Worm (Caenorhabditis elegans) whole organism, late embryonic: ENCODE measurements around the gene bus-8A.

Experiments used
- ama-1 ChIP-seq: fragments of 150-350 bp; optimal IDR thresholded peaks from 2 replicates; lab custom pipeline; 2014
- ceh-14 ChIP-seq: sonication (generic microtip); optimal IDR thresholded peaks from 2 replicates; lab custom pipeline; 2016; ENCODE audit warnings: missing genotype, missing genetic modification characterization, missing compliant biosample characterization
- ceh-24 ChIP-seq: sonication (generic microtip); optimal IDR thresholded peaks from 2 replicates; lab custom pipeline; 2016; ENCODE audit warnings: mild to moderate bottlenecking, missing genetic modification characterization, missing compliant biosample characterization
- dmd-4 ChIP-seq: sonication (generic microtip); optimal IDR thresholded peaks from 2 replicates; lab custom pipeline; 2016; ENCODE audit warnings: borderline replicate concordance, missing genetic modification characterization, missing compliant biosample characterization
- hlh-30 ChIP-seq: sonication (generic microtip); optimal IDR thresholded peaks from 2 replicates; lab custom pipeline; 2017; ENCODE audit warnings: antibody characterized with exemption, missing genetic modification characterization, missing compliant biosample characterization; ENCODE audit not compliant: insufficient read depth
- lin-11 ChIP-seq: fragments of 200-800 bp; sonication (Bioruptor generic); optimal IDR thresholded peaks from 2 replicates; lab custom pipeline; 2018; ENCODE audit warnings: mild to moderate bottlenecking, missing genetic modification characterization, missing compliant biosample characterization
- pat-9 ChIP-seq: fragments of 200-800 bp; sonication (Bioruptor generic); optimal IDR thresholded peaks from 2 replicates; lab custom pipeline; 2018; ENCODE audit warnings: mild to moderate bottlenecking, missing genetic modification characterization, moderate library complexity, missing compliant biosample characterization
- tbx-2 ChIP-seq: sonication (generic microtip); optimal IDR thresholded peaks from 2 replicates; lab custom pipeline; 2016; ENCODE audit warnings: missing genetic modification characterization, missing compliant biosample characterization

ce11 chrX:5517844-5518243 is 25.1 kb downstream of the bus-8A start:
- no peak for TF ChIP-seq ceh-24 (tag; lab: Kevin White, UChicago)
- TF ChIP-seq lin-11 (tag; lab: Kevin White, UChicago) = no peak
- no peak for TF ChIP-seq pat-9
- TF ChIP-seq ceh-14 = no peak
- no peak for TF ChIP-seq tbx-2
- no peak for TF ChIP-seq dmd-4
- no peak for TF ChIP-seq ama-1
- TF ChIP-seq hlh-30 (tag; lab: Kevin White, UChicago) = no peak
